Worm (Caenorhabditis elegans): Measurements from ENCODE around the gene C14A6.13.

- TF ChIP-seq hnd-1 (tag; optimal IDR thresholded peaks at IDR 0.05) (no peak), aly-1 (tag; optimal IDR thresholded peaks at IDR 0.05) (no peak), ama-1 (optimal IDR thresholded peaks at IDR 0.05) (no peak), flt-1 (GFP tag; IDR thresholded peaks at IDR 0.05) (no peak), ceh-13 (GFP tag; optimal IDR thresholded peaks at IDR 0.05) (no peak), B0310.2 (tag; optimal IDR thresholded peaks at IDR 0.05) (no peak), tbx-11 (GFP tag; IDR thresholded peaks at IDR 0.05) (no peak), ets-7 (tag; optimal IDR thresholded peaks at IDR 0.05) (no peak), hmg-4 (GFP tag; optimal IDR thresholded peaks at IDR 0.05) (no peak)
These were observed 26.8 kb downstream of the C14A6.13 start, which contains the start of gene Y37H2A.7 for ce11 chrV:18134378-18134777.
